Worm (Caenorhabditis elegans): Measurements from ENCODE around the gene istr-1.
A peak's percentile ranks its signal among the peaks of the same experiment; 100 is the strongest.

istr-1 gene

DNA sequence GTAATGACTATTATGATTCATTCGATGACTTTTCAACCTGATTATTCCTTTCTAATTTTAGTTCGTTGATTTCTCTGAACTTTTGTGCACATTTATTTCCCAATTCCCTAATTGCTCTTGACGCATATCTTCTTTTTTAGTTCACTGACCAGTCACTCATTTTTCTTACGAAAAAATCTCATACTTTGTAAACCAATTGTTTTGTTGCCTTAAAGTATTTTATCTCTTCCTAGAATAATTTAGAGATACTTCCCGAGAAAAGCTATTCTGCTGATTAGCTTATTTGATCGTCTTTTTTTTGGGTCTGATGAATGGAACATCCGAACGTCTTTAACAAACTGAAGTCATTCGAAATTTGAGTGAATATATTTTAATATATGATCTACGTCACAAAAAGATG lies 18.4 kb upstream of the istr-1 start:
- TF ChIP-seq gei-8 (GFP tag; optimal IDR thresholded peaks at IDR 0.05) (no peak), ZK337.2 (GFP tag; IDR thresholded peaks at IDR 0.05) (no peak), ctbp-1 (GFP tag; IDR thresholded peaks at IDR 0.05) (no peak), zip-2 (tag; optimal IDR thresholded peaks at IDR 0.05) (no peak), pqm-1 (tag; optimal IDR thresholded peaks at IDR 0.05) (no peak), ceh-44 (GFP tag; IDR thresholded peaks at IDR 0.05) (no peak), zag-1 (tag; optimal IDR thresholded peaks at IDR 0.05) (no peak), lin-39 (tag; optimal IDR thresholded peaks at IDR 0.05) (no peak), Y105C5A.15 (GFP tag; IDR thresholded peaks at IDR 0.05) (no peak), tra-1 (GFP tag; IDR thresholded peaks at IDR 0.05) (no peak), jun-1 (tag; optimal IDR thresholded peaks at IDR 0.05) (no peak), ztf-7 (tag; optimal IDR thresholded peaks at IDR 0.05) (no peak), ceh-82 (tag; optimal IDR thresholded peaks at IDR 0.05) (no peak), snpc-1.2 (GFP tag; IDR thresholded peaks at IDR 0.05) (no peak), mes-2 (tag; optimal IDR thresholded peaks at IDR 0.05; ENCODE audit: poor library complexity, severe bottlenecking) (no peak), ceh-28 (tag; optimal IDR thresholded peaks at IDR 0.05) (no peak), T20F7.1 (GFP tag; optimal IDR thresholded peaks at IDR 0.05) (no peak), pha-4 (GFP tag; IDR thresholded peaks at IDR 0.05) (no peak), pha-4 (tag; optimal IDR thresholded peaks at IDR 0.05) (no peak), hlh-30 (tag; optimal IDR thresholded peaks at IDR 0.05; ENCODE audit: insufficient read depth) (no peak)

DNA sequence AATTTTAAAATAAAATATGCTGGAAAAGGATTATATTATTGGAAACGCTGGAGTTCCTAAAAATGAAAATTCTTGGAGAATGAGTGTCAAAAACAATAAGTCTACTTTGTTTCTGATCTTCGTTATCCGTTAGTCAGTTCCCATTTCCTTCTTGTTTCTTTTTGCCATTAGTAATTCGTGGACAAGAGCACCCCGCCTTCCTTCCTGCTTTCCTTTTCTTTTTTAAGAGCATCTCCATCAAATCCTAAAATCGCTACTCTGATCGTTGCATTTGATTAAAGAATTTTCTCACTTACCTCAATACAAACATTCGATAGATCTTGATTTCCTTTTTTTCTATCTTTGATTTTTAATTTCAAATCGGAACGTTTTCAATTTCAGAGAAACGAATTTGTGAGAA lies 17.9 kb upstream of the istr-1 start, which contains the start of gene frpr-15:
TSS of gene frpr-15 (plus strand) at position 301 of the 400 bp plus-strand sequence.
- TF ChIP-seq unc-62 (GFP tag; optimal IDR thresholded peaks at IDR 0.05 in 1 of 2) (peak in 1 of 2 experiments; percentile 33), unc-62 (tag; optimal IDR thresholded peaks at IDR 0.05) (no peak), daf-12 (tag; optimal IDR thresholded peaks at IDR 0.05) (no peak)

DNA sequence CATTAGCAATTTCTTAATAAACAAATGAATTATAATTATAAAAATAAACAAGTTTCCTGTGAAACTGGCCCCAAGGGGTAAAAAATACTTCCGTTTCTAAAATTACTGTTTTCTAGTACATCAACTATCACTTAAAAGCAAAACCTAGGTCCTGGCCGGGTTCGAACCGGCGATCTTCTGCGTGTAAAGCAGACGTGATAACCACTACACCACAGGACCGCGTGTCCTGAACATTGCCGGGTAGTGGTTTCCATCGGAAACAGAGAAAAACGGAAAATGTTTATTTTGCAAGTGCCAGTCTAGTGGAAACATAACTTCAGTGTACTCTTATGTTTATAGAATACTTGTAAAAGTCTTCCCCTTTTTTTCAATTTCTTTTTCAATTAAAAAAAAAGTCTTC lies 14.5 kb upstream of the istr-1 start:
- 0 out of 2 replicates have a peak, but pooled peaks have one; percentile 53 for TF ChIP-seq ceh-44 (GFP tag; IDR thresholded peaks at IDR 0.05)
- TF ChIP-seq daf-16 (GFP tag; optimal IDR thresholded peaks at IDR 0.05) = peak in 1 of 2 experiments; percentile 37
- TF ChIP-seq daf-16 (tag; optimal IDR thresholded peaks at IDR 0.05) = no peak
- TF ChIP-seq zfp-2 (tag; optimal IDR thresholded peaks at IDR 0.05) = no peak
- TF ChIP-seq Y48G9A.11 (GFP tag; IDR thresholded peaks at IDR 0.05) = no peak
- no peak for TF ChIP-seq jun-1 (tag; optimal IDR thresholded peaks at IDR 0.05)

DNA sequence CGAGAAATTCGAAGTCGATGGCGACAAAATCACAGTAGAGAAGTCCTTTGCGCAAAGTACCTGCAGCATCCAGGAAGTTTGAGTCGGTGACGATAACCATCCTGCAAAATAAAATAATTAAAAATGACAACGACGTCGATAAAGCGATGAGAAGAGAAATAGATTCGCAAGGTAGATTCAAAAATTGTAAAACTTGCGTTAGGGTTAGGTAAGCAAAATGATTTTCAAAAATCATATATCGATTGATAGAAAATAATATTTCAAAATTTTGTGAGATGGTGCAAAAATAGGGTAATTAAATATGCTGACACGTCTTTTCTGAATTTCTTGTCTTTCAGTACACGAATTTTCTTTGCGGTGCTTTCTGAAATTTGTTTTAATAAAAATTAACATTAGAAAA lies 2.5 kb upstream of the istr-1 start, which contains the start of gene parn-1:
TSS of gene parn-1 (minus strand) at position 101 of the 400 bp plus-strand sequence.
- TF ChIP-seq lin-1 (GFP tag; IDR thresholded peaks at IDR 0.05) (no peak), nhr-77 (tag; optimal IDR thresholded peaks at IDR 0.05) (no peak), spr-1 (tag; optimal IDR thresholded peaks at IDR 0.05) (no peak), nhr-237 (tag; optimal IDR thresholded peaks at IDR 0.05) (no peak), nhr-11 (tag; optimal IDR thresholded peaks at IDR 0.05) (no peak), zag-1 (tag; optimal IDR thresholded peaks at IDR 0.05) (no peak), mes-2 (tag; optimal IDR thresholded peaks at IDR 0.05; ENCODE audit: poor library complexity, severe bottlenecking) (no peak), ceh-82 (tag; optimal IDR thresholded peaks at IDR 0.05) (no peak), Y105C5A.15 (GFP tag; IDR thresholded peaks at IDR 0.05) (no peak), T20F7.1 (GFP tag; optimal IDR thresholded peaks at IDR 0.05) (no peak), mxl-3 (GFP tag; optimal IDR thresholded peaks at IDR 0.05) (no peak), ztf-7 (tag; optimal IDR thresholded peaks at IDR 0.05) (no peak), ama-1 (optimal IDR thresholded peaks at IDR 0.05) (no peak), jun-1 (tag; optimal IDR thresholded peaks at IDR 0.05) (no peak)

DNA sequence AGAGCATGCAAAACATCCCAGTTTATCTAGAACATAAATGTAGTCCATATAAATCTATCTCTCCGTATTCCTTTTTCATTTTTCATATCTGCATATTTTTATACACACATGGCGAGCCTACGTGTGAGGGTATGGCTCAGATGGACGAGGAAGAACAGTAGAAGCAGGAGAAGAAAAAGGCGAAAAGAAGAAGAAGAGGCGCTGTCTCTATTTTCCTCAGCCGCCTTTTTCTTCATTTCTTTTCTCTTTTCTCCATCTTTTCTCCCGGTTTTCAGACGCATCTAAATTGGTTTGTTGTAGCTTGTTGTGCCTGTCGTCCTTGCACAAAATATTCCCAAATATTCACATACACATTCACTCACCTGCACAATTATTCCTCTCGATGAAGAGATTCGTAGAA lies 1.7 kb upstream of the istr-1 start, which contains the start of gene K10C8.4:
TSS of gene K10C8.4 (plus strand) at position 301 of the 400 bp plus-strand sequence.
- no peak for TF ChIP-seq F49E8.2 (tag; optimal IDR thresholded peaks at IDR 0.05; ENCODE audit: borderline replicate concordance)
